Fruit fly (Drosophila melanogaster) whole organism, embryonic: Measurements from ENCODE around the gene CG42591.
A peak's percentile ranks its signal among the peaks of the same experiment; 100 is the strongest.

Experiments used
- C15 ChIP-seq: fragments of 200-800 bp; sonication (Bioruptor generic); IDR thresholded peaks from 3 replicates; pipeline ENCODE4 v1.3.6; 2022; ENCODE audit warnings: missing biosample characterization, missing genetic modification characterization
- CG1024 ChIP-seq: fragments of 200-800 bp; sonication (Bioruptor generic); IDR thresholded peaks from 2 replicates; pipeline ENCODE4 v1.3.6; 2022; ENCODE audit warnings: missing biosample characterization, missing genetic modification characterization
- CG11247 ChIP-seq: fragments of 200-800 bp; sonication (Bioruptor generic); IDR thresholded peaks from 2 replicates; pipeline ENCODE4 v1.3.6; 2022; ENCODE audit warnings: missing biosample characterization, missing genetic modification characterization
- CG1233 ChIP-seq: fragments of 200-800 bp; sonication (Bioruptor generic); optimal IDR thresholded peaks from 4 replicates; lab custom pipeline; 2018; ENCODE audit warnings: missing biosample characterization, mild to moderate bottlenecking, missing genetic modification characterization
- CG13624 ChIP-seq: fragments of 200-800 bp; sonication (Bioruptor generic); optimal IDR thresholded peaks from 2 replicates; lab custom pipeline; 2016; ENCODE audit warnings: missing biosample characterization, missing genetic modification characterization
- CG15269 ChIP-seq: fragments of 200-800 bp; sonication (Bioruptor generic); optimal IDR thresholded peaks from 2 replicates; lab custom pipeline; 2018; ENCODE audit warnings: missing biosample characterization, mild to moderate bottlenecking, missing genetic modification characterization, moderate library complexity
- CG15601 ChIP-seq: fragments of 200-800 bp; sonication (Bioruptor generic); optimal IDR thresholded peaks from 3 replicates; lab custom pipeline; 2019; ENCODE audit warnings: missing biosample characterization, mild to moderate bottlenecking, missing genetic modification characterization, moderate library complexity
- CG1647 ChIP-seq: fragments of 200-800 bp; sonication (Bioruptor generic); optimal IDR thresholded peaks from 3 replicates; lab custom pipeline; 2016; ENCODE audit warnings: missing biosample characterization, missing genetic modification characterization
- CG17361 ChIP-seq: fragments of 200-800 bp; sonication (Bioruptor generic); IDR thresholded peaks from 3 replicates; pipeline ENCODE4 v1.3.6; 2022; ENCODE audit warnings: missing biosample characterization, missing genetic modification characterization
- CG17385 ChIP-seq: fragments of 200-800 bp; sonication (Bioruptor generic); optimal IDR thresholded peaks from 3 replicates; lab custom pipeline; 2018; ENCODE audit warnings: missing biosample characterization, mild to moderate bottlenecking, missing genetic modification characterization
- CG18011 ChIP-seq: fragments of 200-800 bp; sonication (Bioruptor generic); optimal IDR thresholded peaks from 2 replicates; lab custom pipeline; 2017; ENCODE audit warnings: missing biosample characterization, missing genetic modification characterization, mild to moderate bottlenecking, moderate library complexity, missing genotype
- CG18599 ChIP-seq: fragments of 200-800 bp; sonication (Bioruptor generic); optimal IDR thresholded peaks from 3 replicates; lab custom pipeline; 2017; ENCODE audit warnings: missing biosample characterization, missing genetic modification characterization, mild to moderate bottlenecking, moderate library complexity, missing genetic modification reagents
- CG18619 ChIP-seq: fragments of 200-800 bp; sonication (Bioruptor generic); optimal IDR thresholded peaks from 3 replicates; lab custom pipeline; 2017; ENCODE audit warnings: missing biosample characterization, mild to moderate bottlenecking, missing genetic modification characterization
- CG30403 ChIP-seq: fragments of 200-800 bp; sonication (Bioruptor generic); optimal IDR thresholded peaks from 3 replicates; lab custom pipeline; 2016; ENCODE audit warnings: missing biosample characterization, missing genetic modification characterization
- CG4617 ChIP-seq: fragments of 200-800 bp; sonication (Bioruptor generic); optimal IDR thresholded peaks from 3 replicates; lab custom pipeline; 2016; ENCODE audit warnings: missing biosample characterization, missing genetic modification characterization, borderline replicate concordance
- CG4707 ChIP-seq: fragments of 200-800 bp; sonication (Bioruptor generic); optimal IDR thresholded peaks from 2 replicates; lab custom pipeline; 2018; ENCODE audit warnings: missing biosample characterization, mild to moderate bottlenecking, missing genetic modification characterization, moderate library complexity
- CG7357 ChIP-seq: fragments of 200-800 bp; sonication (Bioruptor generic); IDR thresholded peaks from 3 replicates; pipeline ENCODE4 v1.3.6; 2022; ENCODE audit warnings: missing biosample characterization, missing genetic modification characterization
- CG7556 ChIP-seq: fragments of 200-800 bp; sonication (Bioruptor generic); optimal IDR thresholded peaks from 2 replicates; lab custom pipeline; 2017; ENCODE audit warnings: missing biosample characterization, mild to moderate bottlenecking, missing genetic modification characterization
- CG8089 ChIP-seq: fragments of 200-800 bp; sonication (Bioruptor generic); optimal IDR thresholded peaks from 3 replicates; lab custom pipeline; 2016; ENCODE audit warnings: missing biosample characterization, missing genetic modification characterization
- CG8281 ChIP-seq: fragments of 200-800 bp; sonication (Bioruptor generic); optimal IDR thresholded peaks from 2 replicates; lab custom pipeline; 2018; ENCODE audit warnings: missing biosample characterization, mild to moderate bottlenecking, missing genetic modification characterization, moderate library complexity
- CG9437 ChIP-seq: fragments of 200-800 bp; sonication (Bioruptor generic); optimal IDR thresholded peaks from 2 replicates; lab custom pipeline; 2018; ENCODE audit warnings: missing biosample characterization, mild to moderate bottlenecking, missing genetic modification characterization
- D19B ChIP-seq: fragments of 200-800 bp; sonication (Bioruptor generic); optimal IDR thresholded peaks from 2 replicates; lab custom pipeline; 2017; ENCODE audit warnings: missing biosample characterization, mild to moderate bottlenecking, missing genetic modification characterization
- Elba2 ChIP-seq: fragments of 200-800 bp; sonication (Bioruptor generic); optimal IDR thresholded peaks from 3 replicates; lab custom pipeline; 2016; ENCODE audit warnings: missing biosample characterization, missing genetic modification characterization
- Ets65A ChIP-seq: fragments of 200-800 bp; sonication (Bioruptor generic); peaks from one replicate; lab custom pipeline; 2016; ENCODE audit warnings: missing biosample characterization, missing genetic modification characterization
- HHEX ChIP-seq: fragments of 200-800 bp; sonication (Bioruptor generic); optimal IDR thresholded peaks from 3 replicates; lab custom pipeline; 2017; ENCODE audit warnings: missing biosample characterization, mild to moderate bottlenecking, missing genetic modification characterization, missing genetic modification reagents
- Hr3 ChIP-seq: fragments of 200-800 bp; sonication (Bioruptor generic); optimal IDR thresholded peaks from 3 replicates; lab custom pipeline; 2016; ENCODE audit warnings: missing biosample characterization, missing genetic modification characterization
- Hr39 ChIP-seq: fragments of >200 bp; optimal IDR thresholded peaks from 2 replicates; lab custom pipeline; 2017
- Nf-YC ChIP-seq: fragments of 200-800 bp; optimal IDR thresholded peaks from 3 replicates; lab custom pipeline; 2019; ENCODE audit warnings: missing biosample characterization, mild to moderate bottlenecking, missing genetic modification characterization, moderate library complexity
- Opbp ChIP-seq: fragments of 200-800 bp; sonication (Bioruptor generic); IDR thresholded peaks from 3 replicates; pipeline ENCODE4 v1.3.6; 2022; ENCODE audit warnings: missing biosample characterization, missing genetic modification characterization; ENCODE audit not compliant: partially characterized antibody
- Optix ChIP-seq: fragments of 200-800 bp; sonication (Bioruptor generic); IDR thresholded peaks from 3 replicates; pipeline ENCODE4 v1.3.6; 2022; ENCODE audit warnings: missing biosample characterization, missing genetic modification characterization
- Spps ChIP-seq: fragments of 200-800 bp; sonication (Bioruptor generic); optimal IDR thresholded peaks from 2 replicates; lab custom pipeline; 2018; ENCODE audit warnings: missing biosample characterization, mild to moderate bottlenecking, missing genetic modification characterization
- Stat92E ChIP-seq, 3 experiments: fragments of >200 bp in 2 of 3; fragments of 200-800 bp in 1 of 3; sonication (Bioruptor generic) in 1 of 3; optimal IDR thresholded peaks; 2 replicates each; lab custom pipeline; 2017 to 2019; ENCODE audit warnings: missing biosample characterization in 3 of 3, missing genetic modification characterization in 3 of 3, mild to moderate bottlenecking in 1 of 3, moderate library complexity in 1 of 3
- Vsx1 ChIP-seq: fragments of 200-800 bp; sonication (Bioruptor generic); optimal IDR thresholded peaks from 2 replicates; lab custom pipeline; 2017; ENCODE audit warnings: missing biosample characterization, mild to moderate bottlenecking, missing genetic modification characterization, missing genetic modification reagents
- abd-A ChIP-seq: fragments of 200-800 bp; sonication (Bioruptor generic); optimal IDR thresholded peaks from 3 replicates; lab custom pipeline; 2019; ENCODE audit warnings: missing biosample characterization, mild to moderate bottlenecking, missing genetic modification characterization, moderate library complexity
- al ChIP-seq: fragments of 200-800 bp; sonication (Bioruptor generic); IDR thresholded peaks from 2 replicates; pipeline ENCODE4 v1.3.6; 2022; ENCODE audit warnings: missing biosample characterization, missing genetic modification characterization
- eyg ChIP-seq: fragments of 200-800 bp; sonication (Bioruptor generic); optimal IDR thresholded peaks from 3 replicates; lab custom pipeline; 2016; ENCODE audit warnings: missing biosample characterization, missing genetic modification characterization
- fd102C ChIP-seq: fragments of 200-800 bp; sonication (Bioruptor generic); optimal IDR thresholded peaks from 2 replicates; lab custom pipeline; 2018; ENCODE audit warnings: missing biosample characterization, mild to moderate bottlenecking, missing genetic modification characterization, moderate library complexity
- hkb ChIP-seq, 2 experiments: fragments of 200-800 bp in 1 of 2; fragments of >200 bp in 1 of 2; sonication (Bioruptor generic) in 1 of 2; IDR thresholded peaks in 1 of 2; optimal IDR thresholded peaks in 1 of 2; 2 replicates each; pipeline versions ENCODE4 v1.3.6 to Lab custom; 2017 to 2022; ENCODE audit warnings: missing biosample characterization in 1 of 2, missing genetic modification characterization in 1 of 2
- klu ChIP-seq: fragments of 200-800 bp; sonication (Bioruptor generic); IDR thresholded peaks from 2 replicates; pipeline ENCODE4 v1.3.6; 2022; ENCODE audit warnings: missing biosample characterization, missing genetic modification characterization
- nerfin-1 ChIP-seq: fragments of 200-800 bp; sonication (Bioruptor generic); optimal IDR thresholded peaks from 3 replicates; lab custom pipeline; 2019; ENCODE audit warnings: missing biosample characterization, mild to moderate bottlenecking, missing genetic modification characterization, moderate library complexity
- pfk ChIP-seq: fragments of 200-800 bp; sonication (Bioruptor generic); optimal IDR thresholded peaks from 2 replicates; lab custom pipeline; 2018; ENCODE audit warnings: missing biosample characterization, mild to moderate bottlenecking, missing genetic modification characterization, moderate library complexity
- pros ChIP-seq: fragments of 200-800 bp; sonication (Bioruptor generic); optimal IDR thresholded peaks from 3 replicates; lab custom pipeline; 2019; ENCODE audit warnings: missing biosample characterization, mild to moderate bottlenecking, missing genetic modification characterization, moderate library complexity
- ranshi ChIP-seq: fragments of 200-800 bp; sonication (Bioruptor generic); IDR thresholded peaks from 2 replicates; pipeline ENCODE4 v1.3.6; 2022; ENCODE audit warnings: missing biosample characterization, missing genetic modification characterization
- repo ChIP-seq: fragments of 200-800 bp; sonication (Bioruptor generic); optimal IDR thresholded peaks from 2 replicates; lab custom pipeline; 2016; ENCODE audit warnings: missing biosample characterization, missing genetic modification characterization
- row ChIP-seq: fragments of 200-800 bp; sonication (Bioruptor generic); IDR thresholded peaks from 3 replicates; pipeline ENCODE4 v1.3.6; 2022; ENCODE audit warnings: missing biosample characterization, missing genetic modification characterization
- sens-2 ChIP-seq: fragments of 200-800 bp; sonication (Bioruptor generic); IDR thresholded peaks from 2 replicates; pipeline ENCODE4 v1.3.6; 2022; ENCODE audit warnings: missing biosample characterization, missing genetic modification characterization
- sim ChIP-seq: fragments of 200-800 bp; sonication (Bioruptor generic); IDR thresholded peaks from 2 replicates; pipeline ENCODE4 v1.3.6; 2022; ENCODE audit warnings: missing biosample characterization, missing genetic modification characterization
- ssp ChIP-seq: fragments of 200-800 bp; sonication (Bioruptor generic); IDR thresholded peaks from 2 replicates; pipeline ENCODE4 v1.3.6; 2022; ENCODE audit warnings: missing biosample characterization, missing genetic modification characterization
- vfl ChIP-seq: fragments of 200-800 bp; sonication (Bioruptor generic); optimal IDR thresholded peaks from 2 replicates; lab custom pipeline; 2016; ENCODE audit warnings: missing biosample characterization, missing genetic modification characterization
- z ChIP-seq: fragments of 200-800 bp; sonication (Bioruptor generic); IDR thresholded peaks from 3 replicates; pipeline ENCODE4 v1.3.6; 2022; ENCODE audit warnings: missing biosample characterization, missing genetic modification characterization

Gene CG42591

DNA sequence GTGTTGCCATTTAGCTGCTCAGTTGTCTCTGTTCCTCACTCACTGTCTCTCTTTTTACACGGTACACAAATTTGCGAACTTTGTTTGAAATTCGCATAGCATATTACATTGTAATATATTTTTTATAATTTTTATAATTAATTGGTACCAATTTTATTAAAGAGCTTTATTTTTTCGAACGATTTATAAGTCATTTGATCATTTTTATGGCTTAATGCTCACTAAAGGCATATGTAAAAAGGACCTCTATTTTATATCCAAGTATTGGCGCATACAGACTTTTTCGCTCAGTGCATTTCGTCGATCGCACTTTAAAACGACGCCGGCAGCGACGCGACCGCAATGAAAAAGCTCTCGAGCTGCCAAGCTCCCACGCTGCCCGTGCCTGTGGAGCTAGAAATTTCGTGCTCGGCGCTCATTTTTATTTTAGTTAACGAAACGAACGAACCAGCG is 26.4 kb upstream of the CG42591 start (continued):
- TF ChIP-seq Opbp (no peak), CG18599 (GFP tag; lab: Kevin White, UChicago) (peak; percentile 99), CG7357 (GFP tag; lab: Robert Waterston, UW) (peak; percentile 90), klu (GFP tag; lab: Robert Waterston, UW) (peak; percentile 96), CG1233 (GFP tag; lab: Kevin White, UChicago) (peak; percentile 90), ssp (GFP tag; lab: Robert Waterston, UW) (peak; percentile 84), CG1647 (GFP tag; lab: Kevin White, UChicago) (peak; percentile 81), CG30403 (GFP tag; lab: Kevin White, UChicago) (peak; percentile 96), Ets65A (GFP tag; lab: Kevin White, UChicago) (peak; percentile 96), Optix (GFP tag; lab: Robert Waterston, UW) (peak; percentile 69; the same call in 2 of the 3 replicates), Vsx1 (GFP tag; lab: Kevin White, UChicago) (peak; percentile 86), Hr39 (no peak), CG18011 (GFP tag; lab: Kevin White, UChicago) (peak; percentile 83), CG17361 (GFP tag; lab: Robert Waterston, UW) (peak; percentile 96), ranshi (GFP tag; lab: Robert Waterston, UW) (peak; percentile 93), D19B (GFP tag; lab: Kevin White, UChicago) (peak; percentile 89), CG7556 (GFP tag; lab: Kevin White, UChicago) (peak; percentile 98), CG11247 (GFP tag; lab: Robert Waterston, UW) (peak; percentile 96), CG18619 (GFP tag; lab: Kevin White, UChicago) (peak; percentile 97), hkb (optimal IDR thresholded peaks at IDR 0.05; lab: Kevin White, UChicago) (no peak), hkb (GFP tag; IDR thresholded peaks at IDR 0.05; lab: Robert Waterston, UW) (peak; percentile 96), al (GFP tag; lab: Robert Waterston, UW) (peak; percentile 97), HHEX (peak; percentile 97), CG17385 (GFP tag; lab: Kevin White, UChicago) (peak; percentile 93), CG1024 (GFP tag; lab: Robert Waterston, UW) (peak; percentile 59), CG4707 (GFP tag; lab: Kevin White, UChicago) (peak; percentile 31), CG15601 (tag; lab: Kevin White, UChicago) (peak; percentile 63), CG8281 (tag; lab: Kevin White, UChicago) (peak; percentile 69), Elba2 (GFP tag; lab: Kevin White, UChicago) (no peak), CG9437 (GFP tag; lab: Kevin White, UChicago) (peak; percentile 91), row (GFP tag; lab: Robert Waterston, UW) (peak; percentile 97), CG4617 (GFP tag; lab: Kevin White, UChicago) (peak; percentile 78), CG8089 (GFP tag; lab: Kevin White, UChicago) (peak; percentile 44), z (0 out of 3 replicates have a peak, but pooled peaks have one; percentile 45), Nf-YC (tag; lab: Kevin White, UChicago) (peak; percentile 88), Hr3 (GFP tag; lab: Kevin White, UChicago) (peak; percentile 94), Spps (tag; lab: Kevin White, UChicago) (no peak), eyg (GFP tag; lab: Kevin White, UChicago) (peak; percentile 76), CG15269 (tag; lab: Kevin White, UChicago) (peak; percentile 98), sim (GFP tag; lab: Robert Waterston, UW) (peak; percentile 39; the same call in 1 of the 2 replicates), Stat92E (GFP tag; optimal IDR thresholded peaks at IDR 0.05; lab: Kevin White, UChicago) (peak in 1 of 3 experiments; percentile 83), pfk (no peak), CG13624 (GFP tag; lab: Kevin White, UChicago) (peak; percentile 94), fd102C (GFP tag; lab: Kevin White, UChicago) (no peak), repo (GFP tag; lab: Kevin White, UChicago) (peak; percentile 56), nerfin-1 (tag; lab: Kevin White, UChicago) (peak; percentile 65), pros (GFP tag; lab: Kevin White, UChicago) (no peak), sens-2 (GFP tag; lab: Robert Waterston, UW) (peak; percentile 68), C15 (GFP tag; lab: Robert Waterston, UW) (peak; percentile 85), vfl (GFP tag; lab: Kevin White, UChicago) (peak; percentile 89), abd-A (peak; percentile 56)
